Worm (Caenorhabditis elegans): ENCODE data around the gene C06H5.13.

DNA sequence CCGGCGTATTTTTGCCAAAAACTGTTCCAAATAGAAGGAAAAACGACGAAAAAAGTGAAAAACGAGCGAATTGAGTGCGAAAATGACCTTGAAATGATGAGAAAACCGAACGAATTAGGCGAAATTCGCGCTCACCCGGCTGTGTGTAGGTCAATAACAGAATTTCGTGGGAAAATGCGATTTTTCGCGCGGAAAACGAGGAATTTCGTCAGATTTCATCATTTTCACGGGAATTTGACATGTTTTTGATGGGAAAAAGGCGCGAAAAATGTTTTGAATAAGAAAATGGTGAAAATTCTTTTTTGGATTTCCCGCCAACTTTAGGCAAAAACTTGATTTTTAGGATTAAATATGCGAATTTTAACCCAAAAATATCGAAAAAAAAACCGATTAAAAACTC, 38.5 kb downstream of the C06H5.13 start:
- TF ChIP-seq elt-3 (tag; optimal IDR thresholded peaks at IDR 0.05) (no peak), lsy-2 (tag; optimal IDR thresholded peaks at IDR 0.05) (no peak), snpc-4 (tag; optimal IDR thresholded peaks at IDR 0.05) (no peak), mab-5 (tag; optimal IDR thresholded peaks at IDR 0.05) (no peak), nhr-11 (tag; optimal IDR thresholded peaks at IDR 0.05) (no peak), lin-13 (GFP tag; optimal IDR thresholded peaks at IDR 0.05) (no peak), elt-1 (tag; optimal IDR thresholded peaks at IDR 0.05) (no peak), egl-27 (tag; optimal IDR thresholded peaks at IDR 0.05) (no peak), nhr-21 (tag; optimal IDR thresholded peaks at IDR 0.05) (no peak), zag-1 (tag; optimal IDR thresholded peaks at IDR 0.05) (no peak), aly-2 (tag; optimal IDR thresholded peaks at IDR 0.05) (no peak)
